Fruit fly (Drosophila melanogaster): ENCODE results near the gene CG32576.
A peak's percentile ranks its signal among the peaks of the same experiment; 100 is the strongest.

DNA sequence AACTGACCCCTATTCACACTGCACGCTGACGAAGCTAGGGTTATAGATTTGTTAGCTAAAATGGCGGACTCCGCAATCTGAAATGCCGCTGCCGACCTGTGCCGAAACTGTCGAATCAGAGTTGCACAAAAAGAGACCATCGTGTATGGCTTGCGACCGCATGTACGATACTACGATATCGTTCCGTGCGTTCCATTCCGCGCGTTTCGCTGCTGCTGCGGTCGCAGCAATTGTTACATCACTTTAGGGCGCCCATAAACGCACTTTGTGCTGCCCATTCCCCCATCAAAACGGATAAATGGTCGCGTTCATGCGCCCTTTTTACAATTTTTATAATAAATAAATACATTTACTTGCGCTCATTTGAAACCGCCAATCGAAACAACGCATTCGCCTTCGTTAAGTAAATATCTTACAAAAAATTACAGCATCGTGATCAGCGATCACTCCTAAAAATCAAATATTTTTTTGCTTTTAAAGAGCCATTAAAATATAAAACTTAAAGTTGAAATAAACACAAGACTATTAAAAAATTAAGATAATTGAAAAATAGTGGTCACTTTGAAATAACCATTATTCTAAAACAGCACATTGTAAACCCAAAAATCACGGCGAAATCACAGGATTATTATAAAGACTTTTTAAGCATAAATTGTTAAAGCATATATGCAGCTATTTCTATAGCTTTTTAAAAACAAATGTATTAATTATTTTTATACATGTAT is 32.0 kb upstream of the CG32576 start, which contains the start of gene Cyp1:
- TF ChIP-seq Sp1 (GFP tag; optimal IDR thresholded peaks at IDR 0.05) (peak; percentile 39), CG9705 (GFP tag; optimal IDR thresholded peaks at IDR 0.05) (no peak), GATAd (GFP tag; optimal IDR thresholded peaks at IDR 0.05) (no peak), OdsH (GFP tag; optimal IDR thresholded peaks at IDR 0.05) (no peak), br (GFP tag; optimal IDR thresholded peaks at IDR 0.05) (no peak), Hr78 (GFP tag; optimal IDR thresholded peaks at IDR 0.05) (no peak), Myc (optimal IDR thresholded peaks at IDR 0.05) (peak; percentile 10), dsf (GFP tag; optimal IDR thresholded peaks at IDR 0.05; ENCODE audit: borderline replicate concordance) (no peak), rgr (GFP tag; optimal IDR thresholded peaks at IDR 0.05) (peak; percentile 43), brk (GFP tag; optimal IDR thresholded peaks at IDR 0.05) (no peak), Rel (GFP tag; optimal IDR thresholded peaks at IDR 0.05) (peak; percentile 5), Rel (tag; optimal IDR thresholded peaks at IDR 0.05) (peak; percentile 8), h (GFP tag; optimal IDR thresholded peaks at IDR 0.05) (peak; percentile 42)
